Fruit fly (Drosophila melanogaster) whole organism, pupa: Measurements from ENCODE around the gene Nin.

Experiments used
- CG8159 ChIP-seq: fragments of 200-800 bp; sonication (Bioruptor generic); optimal IDR thresholded peaks from 3 replicates; lab custom pipeline; 2018; ENCODE audit warnings: missing biosample characterization, mild to moderate bottlenecking, missing genetic modification characterization, moderate library complexity
- Pif1B ChIP-seq: fragments of 200-800 bp; sonication (Bioruptor generic); optimal IDR thresholded peaks from 3 replicates; lab custom pipeline; 2016; ENCODE audit warnings: missing biosample characterization, missing genetic modification characterization

- TF ChIP-seq CG8159 (tag; lab: Kevin White, UChicago) (no peak), Pif1B (GFP tag; lab: Kevin White, UChicago) (no peak)
Observed at dm6 chr2L:5321014-5321413, 42.7 kb upstream of the Nin start.
